Fruit fly (Drosophila melanogaster) whole organism, pupa: Measurements from ENCODE around the gene CG3651.

ENCODE experiments used
- CG10348 ChIP-seq: fragments of 200-800 bp; sonication (Bioruptor generic); IDR thresholded peaks from 2 replicates; pipeline ENCODE4 v1.3.6; 2022; ENCODE audit warnings: missing biosample characterization, missing genetic modification characterization
- CG12605 ChIP-seq: fragments of 200-800 bp; sonication (Bioruptor generic); IDR thresholded peaks from 2 replicates; pipeline ENCODE4 v1.3.6; 2022; ENCODE audit warnings: missing biosample characterization, missing genetic modification characterization
- CG13204 ChIP-seq: fragments of 200-800 bp; sonication (Bioruptor generic); optimal IDR thresholded peaks from 2 replicates; lab custom pipeline; 2018; ENCODE audit warnings: missing biosample characterization, mild to moderate bottlenecking, missing genetic modification characterization, moderate library complexity
- CG14655 ChIP-seq: fragments of 200-800 bp; sonication (Bioruptor generic); optimal IDR thresholded peaks from 3 replicates; lab custom pipeline; 2017; ENCODE audit warnings: mild to moderate bottlenecking, missing biosample characterization, missing genetic modification reagents, missing genetic modification characterization
- CG15710 ChIP-seq: fragments of 200-800 bp; sonication (Bioruptor generic); optimal IDR thresholded peaks from 2 replicates; lab custom pipeline; 2018; ENCODE audit warnings: missing biosample characterization, mild to moderate bottlenecking, missing genetic modification characterization, moderate library complexity
- CG17806 ChIP-seq: fragments of 200-800 bp; sonication (Bioruptor generic); optimal IDR thresholded peaks from 2 replicates; lab custom pipeline; 2018; ENCODE audit warnings: missing biosample characterization, mild to moderate bottlenecking, missing genetic modification characterization, moderate library complexity
- CG32121 ChIP-seq: fragments of 200-800 bp; sonication (Bioruptor generic); IDR thresholded peaks from 2 replicates; pipeline ENCODE4 v1.3.6; 2022; ENCODE audit warnings: missing biosample characterization, missing genetic modification characterization
- CG34367 ChIP-seq: fragments of 200-800 bp; sonication (Bioruptor generic); optimal IDR thresholded peaks from 2 replicates; lab custom pipeline; 2018; ENCODE audit warnings: missing biosample characterization, mild to moderate bottlenecking, missing genetic modification characterization
- CG4496 ChIP-seq: fragments of 200-800 bp; sonication (Bioruptor generic); IDR thresholded peaks from 3 replicates; pipeline ENCODE4 v1.3.6; 2022; ENCODE audit warnings: missing biosample characterization, missing genetic modification characterization
- CG8159 ChIP-seq: fragments of 200-800 bp; sonication (Bioruptor generic); optimal IDR thresholded peaks from 3 replicates; lab custom pipeline; 2018; ENCODE audit warnings: missing biosample characterization, mild to moderate bottlenecking, missing genetic modification characterization, moderate library complexity
- CG8301 ChIP-seq: fragments of 200-800 bp; sonication (Bioruptor generic); optimal IDR thresholded peaks from 2 replicates; lab custom pipeline; 2018; ENCODE audit warnings: missing biosample characterization, mild to moderate bottlenecking, missing genetic modification characterization
- CG9948 ChIP-seq: fragments of 200-800 bp; sonication (Bioruptor generic); optimal IDR thresholded peaks from 2 replicates; lab custom pipeline; 2018; ENCODE audit warnings: missing biosample characterization, mild to moderate bottlenecking, missing genetic modification characterization, moderate library complexity
- D1 ChIP-seq: fragments of 200-800 bp; sonication (Bioruptor generic); optimal IDR thresholded peaks from 2 replicates; lab custom pipeline; 2018; ENCODE audit warnings: missing biosample characterization, mild to moderate bottlenecking, missing genetic modification characterization, moderate library complexity
- EcR ChIP-seq: fragments of 200-800 bp; sonication (Bioruptor generic); optimal IDR thresholded peaks from 3 replicates; lab custom pipeline; 2019; ENCODE audit warnings: missing biosample characterization, missing genetic modification characterization, mild to moderate bottlenecking, moderate library complexity, missing genetic modification reagents
- Ets98B ChIP-seq: fragments of 200-800 bp; sonication (Bioruptor generic); IDR thresholded peaks from 2 replicates; pipeline ENCODE4 v1.3.6; 2022; ENCODE audit warnings: missing biosample characterization, missing genetic modification characterization
- Pif1A ChIP-seq: fragments of 200-800 bp; sonication (Bioruptor generic); optimal IDR thresholded peaks from 3 replicates; lab custom pipeline; 2016; ENCODE audit warnings: missing biosample characterization, missing genetic modification characterization
- Pif1B ChIP-seq: fragments of 200-800 bp; sonication (Bioruptor generic); optimal IDR thresholded peaks from 3 replicates; lab custom pipeline; 2016; ENCODE audit warnings: missing biosample characterization, missing genetic modification characterization
- Snoo ChIP-seq: fragments of 200-800 bp; sonication (Bioruptor generic); optimal IDR thresholded peaks from 3 replicates; lab custom pipeline; 2017; ENCODE audit warnings: missing biosample characterization, mild to moderate bottlenecking, missing genetic modification characterization, inconsistent platforms
- fd96Ca ChIP-seq: fragments of 200-800 bp; sonication (Bioruptor generic); IDR thresholded peaks from 3 replicates; pipeline ENCODE4 v1.3.6; 2022; ENCODE audit warnings: missing biosample characterization, missing genetic modification characterization
- gl ChIP-seq: fragments of 200-800 bp; sonication (Bioruptor generic); optimal IDR thresholded peaks from 2 replicates; lab custom pipeline; 2018; ENCODE audit warnings: missing biosample characterization, mild to moderate bottlenecking, missing genetic modification characterization
- rn ChIP-seq: fragments of 200-800 bp; sonication (Bioruptor generic); IDR thresholded peaks from 2 replicates; pipeline ENCODE4 v1.3.6; 2022; ENCODE audit warnings: missing biosample characterization, missing genetic modification characterization

The CG3651 gene

DNA sequence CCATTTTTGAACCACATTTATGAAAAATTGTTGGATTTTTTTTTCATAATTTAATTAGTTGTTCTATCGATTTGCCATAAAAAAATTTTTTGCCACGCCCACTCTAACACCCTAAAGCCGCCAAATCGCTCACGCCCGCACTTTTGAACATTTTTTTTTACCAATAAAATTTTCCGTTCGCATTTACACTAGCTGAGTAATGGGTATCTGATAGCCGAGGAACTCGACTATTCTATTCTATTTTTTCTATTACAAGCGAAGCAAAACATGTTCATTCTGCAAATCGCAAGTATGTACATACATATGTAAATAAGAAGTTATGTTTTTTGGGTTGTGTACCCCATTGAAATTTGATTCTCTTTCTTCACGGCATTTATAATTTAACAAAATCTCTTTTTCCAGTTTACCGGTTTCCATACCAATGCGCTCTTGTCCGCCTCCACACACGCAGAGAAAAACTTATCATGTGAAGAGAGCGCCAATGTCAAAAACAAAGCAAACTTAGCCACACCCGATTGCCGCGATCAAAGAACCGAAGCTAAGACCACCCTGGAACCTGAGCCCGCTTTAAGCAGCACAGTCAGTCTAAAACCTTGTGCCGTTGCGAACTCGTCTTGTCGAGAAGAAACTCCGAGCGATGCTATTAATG is 24.3 kb downstream of the CG3651 start:
- no peak for TF ChIP-seq CG13204
- TF ChIP-seq CG12605 = peak; percentile 26; the same call in 1 of the 2 replicates
- TF ChIP-seq, all 21 proteins: peak for 1

DNA sequence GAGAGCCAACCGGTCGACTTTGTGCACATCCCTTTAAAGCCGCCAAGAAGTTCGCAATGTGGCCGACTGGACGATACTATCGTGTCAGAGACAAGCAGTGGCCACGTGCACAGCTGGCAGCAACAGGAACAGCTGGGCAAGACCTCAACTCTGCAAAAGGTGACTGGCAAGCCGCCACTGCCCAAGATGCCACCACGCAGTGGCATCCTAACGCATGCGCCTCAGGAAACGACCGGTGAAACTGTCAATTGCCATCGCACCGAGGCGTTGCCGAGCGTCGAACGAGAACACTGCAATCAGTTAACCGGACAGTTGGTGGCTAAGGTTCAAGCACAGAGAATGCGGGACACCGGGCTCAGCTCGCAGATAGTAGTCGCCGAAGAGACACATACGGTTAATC is 25.1 kb downstream of the CG3651 start:
- no peak for TF ChIP-seq Snoo (tag; lab: Kevin White, UChicago)
- no peak for TF ChIP-seq rn (GFP tag; lab: Robert Waterston, UW)
- TF ChIP-seq gl (tag; lab: Kevin White, UChicago) = no peak
- no peak for TF ChIP-seq D1 (tag; lab: Kevin White, UChicago)
- TF ChIP-seq Ets98B = no peak
- TF ChIP-seq CG13204 = no peak
- no peak for TF ChIP-seq Pif1A (GFP tag; lab: Kevin White, UChicago)
- no peak for TF ChIP-seq CG15710 (tag; lab: Kevin White, UChicago)
- TF ChIP-seq CG10348 = no peak

DNA sequence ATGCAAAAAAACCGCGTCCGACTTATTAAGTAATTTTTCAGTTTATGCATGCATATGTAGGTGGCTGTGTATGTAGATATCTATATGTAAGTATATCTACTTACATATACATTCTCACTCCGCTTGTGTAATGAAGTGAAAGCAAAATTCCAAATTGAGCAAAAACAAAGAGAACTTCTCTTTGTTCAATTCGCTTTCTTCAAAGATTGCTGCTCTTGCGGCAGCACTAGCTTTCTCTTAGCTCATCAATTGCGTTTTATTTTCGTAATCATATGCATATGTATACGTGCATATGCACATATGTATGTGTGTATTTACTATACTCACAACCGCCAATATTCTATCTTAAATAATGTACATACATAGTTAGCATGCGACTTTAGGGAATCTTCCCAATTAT is 27.6 kb downstream of the CG3651 start:
- TF ChIP-seq CG32121 (GFP tag; lab: Robert Waterston, UW) = no peak
- TF ChIP-seq CG15710 (tag; lab: Kevin White, UChicago) = no peak
- no peak for TF ChIP-seq CG8159 (tag; lab: Kevin White, UChicago)
- TF ChIP-seq EcR (GFP tag; lab: Kevin White, UChicago) = peak; percentile 11
- TF ChIP-seq Pif1A (GFP tag; lab: Kevin White, UChicago) = no peak
- TF ChIP-seq CG17806 (tag; lab: Kevin White, UChicago) = no peak
- no peak for TF ChIP-seq Pif1B
- TF ChIP-seq CG8301 (tag; lab: Kevin White, UChicago) = no peak
- no peak for TF ChIP-seq CG10348
- TF ChIP-seq CG34367 (tag; lab: Kevin White, UChicago) = no peak
- TF ChIP-seq CG9948 = no peak
- TF ChIP-seq CG14655 = no peak
- 0 out of 2 replicates have a peak, but pooled peaks have one; percentile 16 for TF ChIP-seq CG12605
- no peak for TF ChIP-seq CG13204
- TF ChIP-seq, all 21 proteins: peak for 2

DNA sequence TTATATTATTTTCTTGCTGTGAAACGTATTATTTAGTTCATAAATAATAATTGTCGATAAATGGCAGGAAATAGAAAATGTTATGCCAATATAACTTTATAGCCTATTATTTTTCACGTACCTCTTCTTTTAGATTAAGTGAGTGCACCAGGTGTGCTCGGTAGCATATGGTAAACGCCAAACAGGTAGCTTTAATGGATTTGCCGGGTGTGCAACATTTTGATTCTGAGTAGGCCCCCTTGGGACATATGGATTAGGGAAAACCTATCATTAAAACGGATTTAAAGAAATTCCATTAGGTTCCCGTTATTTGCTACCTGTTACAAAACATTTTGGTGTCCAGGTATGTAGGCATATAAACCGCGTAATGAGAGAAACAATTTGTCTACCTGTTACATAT is 30.2 kb downstream of the CG3651 start, which contains the start of gene dunk:
Gene dunk (plus strand): TSS at position 301 of the 400 bp plus-strand sequence.
- TF ChIP-seq fd96Ca = no peak
- no peak for TF ChIP-seq CG13204
- TF ChIP-seq rn (GFP tag; lab: Robert Waterston, UW) = no peak
- TF ChIP-seq CG8301 (tag; lab: Kevin White, UChicago) = no peak
- no peak for TF ChIP-seq CG9948
- no peak for TF ChIP-seq Pif1B
- no peak for TF ChIP-seq CG17806 (tag; lab: Kevin White, UChicago)
- TF ChIP-seq CG15710 (tag; lab: Kevin White, UChicago) = no peak
- no peak for TF ChIP-seq CG10348
- TF ChIP-seq Pif1A (GFP tag; lab: Kevin White, UChicago) = no peak
- no peak for TF ChIP-seq Snoo (tag; lab: Kevin White, UChicago)

- no peak for TF ChIP-seq Pif1A (GFP tag; lab: Kevin White, UChicago)
- TF ChIP-seq gl (tag; lab: Kevin White, UChicago) = no peak
These were observed 32.1 kb downstream of the CG3651 start for dm6 chr2L:22153246-22153645.

DNA sequence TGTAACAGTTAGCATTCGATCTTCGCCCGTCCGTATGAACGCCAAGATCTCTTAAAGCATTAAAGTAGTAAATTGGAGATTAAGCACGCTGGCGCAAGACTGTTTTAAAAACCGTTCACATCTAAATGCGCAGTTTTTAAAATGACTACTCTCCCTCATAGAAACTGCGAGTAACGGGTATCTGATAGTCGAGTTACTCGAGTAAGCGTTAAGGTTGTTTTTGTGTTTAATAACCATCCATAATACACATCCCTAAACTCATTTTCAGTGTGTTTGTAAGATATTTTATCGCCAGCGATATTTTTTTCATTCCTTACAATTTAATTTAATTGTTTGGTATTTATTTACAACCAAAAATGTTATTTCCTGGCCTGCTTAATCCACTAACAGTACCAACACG is 38.7 kb downstream of the CG3651 start:
- no peak for TF ChIP-seq gl (tag; lab: Kevin White, UChicago)
- no peak for TF ChIP-seq Snoo (tag; lab: Kevin White, UChicago)
- no peak for TF ChIP-seq CG34367 (tag; lab: Kevin White, UChicago)
- TF ChIP-seq EcR (GFP tag; lab: Kevin White, UChicago) = no peak
- no peak for TF ChIP-seq Pif1A (GFP tag; lab: Kevin White, UChicago)
- TF ChIP-seq CG8159 (tag; lab: Kevin White, UChicago) = no peak
- TF ChIP-seq CG8301 (tag; lab: Kevin White, UChicago) = no peak
- no peak for TF ChIP-seq CG13204
- no peak for TF ChIP-seq fd96Ca
- no peak for TF ChIP-seq rn (GFP tag; lab: Robert Waterston, UW)

DNA sequence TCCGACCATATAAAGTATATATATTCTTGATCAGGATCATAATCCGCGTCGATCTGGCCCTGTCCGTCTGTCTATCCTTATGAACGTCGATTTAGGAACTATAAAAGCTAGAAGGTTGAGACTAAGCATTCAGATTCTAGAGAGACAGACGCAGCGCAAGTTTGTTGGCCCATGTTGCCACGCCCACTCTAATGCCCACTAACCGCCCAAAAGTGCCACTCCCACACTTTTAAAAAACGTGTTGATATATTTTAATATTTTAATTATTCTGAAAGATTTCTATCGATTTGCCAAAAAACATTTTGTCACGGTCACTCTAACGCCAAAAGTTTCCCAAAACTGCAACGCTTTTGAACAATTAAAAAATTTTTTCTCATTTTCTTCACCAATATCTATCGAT is 42.2 kb downstream of the CG3651 start:
- TF ChIP-seq rn (GFP tag; lab: Robert Waterston, UW) = no peak
- TF ChIP-seq CG12605 = no peak
- TF ChIP-seq CG34367 (tag; lab: Kevin White, UChicago) = no peak
- no peak for TF ChIP-seq fd96Ca
- TF ChIP-seq CG8159 (tag; lab: Kevin White, UChicago) = no peak
- no peak for TF ChIP-seq CG15710 (tag; lab: Kevin White, UChicago)
- no peak for TF ChIP-seq D1 (tag; lab: Kevin White, UChicago)
- TF ChIP-seq CG10348 = no peak
- no peak for TF ChIP-seq CG32121 (GFP tag; lab: Robert Waterston, UW)
- no peak for TF ChIP-seq Snoo (tag; lab: Kevin White, UChicago)
- TF ChIP-seq gl (tag; lab: Kevin White, UChicago) = no peak
- no peak for TF ChIP-seq Pif1A (GFP tag; lab: Kevin White, UChicago)
- no peak for TF ChIP-seq CG4496
- TF ChIP-seq CG14655 = no peak
- no peak for TF ChIP-seq CG9948
- TF ChIP-seq Pif1B = no peak
- TF ChIP-seq CG13204 = no peak
- TF ChIP-seq CG8301 (tag; lab: Kevin White, UChicago) = no peak
- no peak for TF ChIP-seq Ets98B
- TF ChIP-seq CG17806 (tag; lab: Kevin White, UChicago) = no peak
